Worm (Caenorhabditis elegans): Measurements from ENCODE around the gene str-229.

str-229 gene

DNA sequence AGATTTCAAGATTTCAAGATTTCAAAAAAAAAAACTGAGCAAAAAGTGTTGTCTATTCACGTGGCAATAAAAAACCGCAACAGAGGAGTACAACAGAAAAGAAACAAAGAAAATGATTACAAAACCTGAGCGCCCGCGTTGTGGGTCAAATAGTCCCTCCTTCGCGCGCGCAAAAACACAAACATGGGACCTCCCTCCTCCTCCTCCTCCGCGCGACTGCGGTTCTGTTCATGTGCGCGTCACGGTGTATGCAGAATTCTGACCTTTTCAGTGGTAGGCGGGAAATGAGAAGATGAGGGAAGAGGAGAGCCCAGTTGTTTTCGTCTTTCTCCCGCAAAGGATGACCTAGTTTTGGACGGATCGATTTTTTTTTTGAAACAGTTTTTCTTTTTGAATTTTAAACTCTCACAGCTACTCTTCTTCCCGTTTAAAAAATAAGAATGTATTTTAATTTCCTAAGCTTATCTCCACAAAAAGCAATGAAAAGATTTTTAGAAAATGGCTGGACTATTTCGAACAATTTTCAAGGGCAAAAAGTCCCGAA, 9.9 kb downstream of the str-229 start, which contains the start of gene C17E7.4:
Gene C17E7.4, plus strand, starts transcription at position 494 of the 544 bp plus-strand sequence.
- TF ChIP-seq tbx-2 (tag; optimal IDR thresholded peaks at IDR 0.05) (no peak), nhr-20 (tag; optimal IDR thresholded peaks at IDR 0.05) (no peak), ztf-11 (tag; optimal IDR thresholded peaks at IDR 0.05) (no peak), hlh-17 (GFP tag; optimal IDR thresholded peaks at IDR 0.05; ENCODE audit: borderline replicate concordance) (no peak), lin-15B (tag; optimal IDR thresholded peaks at IDR 0.05) (no peak), lin-14 (GFP tag; optimal IDR thresholded peaks at IDR 0.05) (no peak), nhr-71 (tag; optimal IDR thresholded peaks at IDR 0.05) (no peak), egl-27 (tag; optimal IDR thresholded peaks at IDR 0.05) (no peak), blmp-1 (tag; optimal IDR thresholded peaks at IDR 0.05) (no peak), C04F5.9 (tag; optimal IDR thresholded peaks at IDR 0.05) (no peak), skn-1 (tag; optimal IDR thresholded peaks at IDR 0.05) (no peak), unc-62 (GFP tag; optimal IDR thresholded peaks at IDR 0.05) (no peak), irx-1 (tag; optimal IDR thresholded peaks at IDR 0.05) (no peak)

- TF ChIP-seq sptf-1 (tag; optimal IDR thresholded peaks at IDR 0.05) = no peak
- TF ChIP-seq ztf-11 (tag; optimal IDR thresholded peaks at IDR 0.05) = no peak
- TF ChIP-seq skn-1 (tag; optimal IDR thresholded peaks at IDR 0.05) = no peak
- TF ChIP-seq snpc-4 (tag; optimal IDR thresholded peaks at IDR 0.05) = no peak
- no peak for TF ChIP-seq F16B12.6 (tag; optimal IDR thresholded peaks at IDR 0.05)
- no peak for TF ChIP-seq lin-15B (tag; optimal IDR thresholded peaks at IDR 0.05)
- no peak for TF ChIP-seq pag-3 (tag; optimal IDR thresholded peaks at IDR 0.05; ENCODE audit: borderline replicate concordance, insufficient read depth)
- no peak for TF ChIP-seq C04F5.9 (tag; optimal IDR thresholded peaks at IDR 0.05)
- no peak for TF ChIP-seq tbx-2 (tag; optimal IDR thresholded peaks at IDR 0.05)
- TF ChIP-seq mef-2 (tag; optimal IDR thresholded peaks at IDR 0.05) = no peak
- no peak for TF ChIP-seq mab-9 (GFP tag; IDR thresholded peaks at IDR 0.05)
- no peak for TF ChIP-seq vab-15 (tag; optimal IDR thresholded peaks at IDR 0.05)
- no peak for TF ChIP-seq xbp-1 (tag; optimal IDR thresholded peaks at IDR 0.05)
- no peak for TF ChIP-seq nhr-11 (tag; optimal IDR thresholded peaks at IDR 0.05)
- TF ChIP-seq egl-13 (tag; optimal IDR thresholded peaks at IDR 0.05) = no peak
- TF ChIP-seq hlh-17 (GFP tag; optimal IDR thresholded peaks at IDR 0.05; ENCODE audit: borderline replicate concordance) = no peak
- TF ChIP-seq ceh-8 (GFP tag; optimal IDR thresholded peaks at IDR 0.05) = no peak
- no peak for TF ChIP-seq ces-1 (GFP tag; optimal IDR thresholded peaks at IDR 0.05)
- no peak for TF ChIP-seq Y116A8C.19 (tag; optimal IDR thresholded peaks at IDR 0.05; ENCODE audit: borderline replicate concordance)
These were observed 10.4 kb downstream of the str-229 start, which contains the start of gene C17E7.12 for ce11 chrV:3891919-3892318. TSS of gene C17E7.12 (minus strand) at chrV:3892019.

DNA sequence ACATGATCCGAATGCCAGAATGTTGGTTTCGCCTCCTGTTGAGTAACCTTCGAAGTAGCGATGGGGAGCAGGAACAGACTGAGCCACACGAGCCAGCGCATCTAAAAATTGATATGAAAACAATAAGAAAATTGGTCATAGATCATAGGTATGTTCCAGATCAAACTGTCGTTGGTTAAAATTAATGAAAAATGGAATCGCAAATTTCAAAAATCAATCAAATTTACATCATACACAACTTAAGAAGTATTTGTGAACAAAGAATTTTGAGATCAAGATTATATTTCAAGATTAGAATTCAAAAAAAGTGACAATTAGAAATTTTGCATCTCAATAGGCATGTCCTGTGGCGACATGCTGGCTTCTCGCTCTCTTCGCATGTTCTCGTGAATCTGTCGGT, 11.6 kb downstream of the str-229 start, which contains the start of gene C17E7.9:
Gene C17E7.9, minus strand, starts transcription at position 101 of the 400 bp plus-strand sequence.
- no peak for TF ChIP-seq zag-1 (tag; optimal IDR thresholded peaks at IDR 0.05)
- TF ChIP-seq alr-1 (tag; optimal IDR thresholded peaks at IDR 0.05; ENCODE audit: borderline replicate concordance) = no peak

DNA sequence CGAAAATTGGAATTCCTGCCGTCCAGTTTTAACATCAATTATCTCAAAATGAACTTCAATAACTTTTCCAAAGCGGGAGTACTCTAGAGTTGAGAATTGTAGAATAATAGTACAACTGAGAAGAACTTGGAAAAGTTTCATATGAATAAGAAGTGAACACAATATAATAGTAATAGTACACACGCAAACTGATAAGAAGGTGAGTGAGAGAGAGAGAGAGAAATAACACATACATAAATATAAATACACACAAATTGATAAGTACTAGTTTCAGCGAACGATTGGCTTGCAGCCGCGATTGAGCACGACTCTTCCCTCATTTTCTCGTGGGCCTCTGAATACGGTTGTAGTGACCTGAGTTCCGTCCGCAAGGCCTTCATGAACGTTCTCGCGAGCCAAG, 13.2 kb downstream of the str-229 start, which contains the start of gene C17E7.13:
Gene C17E7.13, minus strand, starts transcription at position 176 of the 400 bp plus-strand sequence.
- no peak for TF ChIP-seq nhr-237 (tag; optimal IDR thresholded peaks at IDR 0.05)
- TF ChIP-seq dpl-1 (GFP tag; optimal IDR thresholded peaks at IDR 0.05) = no peak
- TF ChIP-seq unc-30 (tag; optimal IDR thresholded peaks at IDR 0.05) = no peak
- no peak for TF ChIP-seq skn-1 (tag; optimal IDR thresholded peaks at IDR 0.05)
- no peak for TF ChIP-seq tbx-2 (tag; optimal IDR thresholded peaks at IDR 0.05)
- TF ChIP-seq nhr-47 (tag; optimal IDR thresholded peaks at IDR 0.05) = no peak
- no peak for TF ChIP-seq sox-4 (tag; optimal IDR thresholded peaks at IDR 0.05)
- no peak for TF ChIP-seq nhr-20 (tag; optimal IDR thresholded peaks at IDR 0.05)
- no peak for TF ChIP-seq ces-1 (GFP tag; optimal IDR thresholded peaks at IDR 0.05)
- TF ChIP-seq alr-1 (tag; optimal IDR thresholded peaks at IDR 0.05; ENCODE audit: borderline replicate concordance) = no peak
- TF ChIP-seq ceh-88 (GFP tag; IDR thresholded peaks at IDR 0.05) = no peak
